Worm (Caenorhabditis elegans) whole organism, L1 larva: ENCODE data around the gene F58G1.2.

Source experiments
- C16A3.4 ChIP-seq: fragments of 150-350 bp; optimal IDR thresholded peaks from 2 replicates; lab custom pipeline; 2014; ENCODE audit warnings: missing biosample characterization, missing genetic modification characterization
- Y116A8C.19 ChIP-seq: sonication (generic microtip); optimal IDR thresholded peaks from 2 replicates; lab custom pipeline; 2016; ENCODE audit warnings: missing compliant biosample characterization, missing genetic modification characterization, borderline replicate concordance
- alr-1 ChIP-seq: fragments of 200-800 bp; sonication (Bioruptor generic); optimal IDR thresholded peaks from 2 replicates; lab custom pipeline; 2018; ENCODE audit warnings: borderline replicate concordance, mild to moderate bottlenecking, missing genetic modification characterization, missing compliant biosample characterization
- ces-1 ChIP-seq: fragments of 150-350 bp; optimal IDR thresholded peaks from 2 replicates; lab custom pipeline; 2014; ENCODE audit warnings: missing biosample characterization, missing genetic modification reagents, missing genetic modification characterization
- dpl-1 ChIP-seq, 3 experiments: fragments of 150-350 bp in 2 of 3; sonication (generic microtip) in 1 of 3; optimal IDR thresholded peaks; 2 replicates each; lab custom pipeline; 2014 to 2017; ENCODE audit warnings: missing biosample characterization in 3 of 3, missing genetic modification characterization in 3 of 3, missing genetic modification reagents in 3 of 3
- efl-1 ChIP-seq, 4 experiments: fragments of 150-350 bp; optimal IDR thresholded peaks in 3 of 4; peaks in 1 of 4; 1 replicate in 1 of 4; 2 replicates in 3 of 4; lab custom pipeline; 2014; ENCODE audit warnings: missing biosample characterization in 2 of 4, missing genetic modification characterization in 2 of 4, missing genetic modification reagents in 2 of 4
- egl-13 ChIP-seq: sonication (generic microtip); optimal IDR thresholded peaks from 2 replicates; lab custom pipeline; 2016; ENCODE audit warnings: missing genotype, missing genetic modification reagents, missing genetic modification characterization, missing compliant biosample characterization
- elt-2 ChIP-seq: sonication (generic microtip); optimal IDR thresholded peaks from 2 replicates; lab custom pipeline; 2016; ENCODE audit warnings: missing genetic modification characterization, mild to moderate bottlenecking, inconsistent platforms, missing compliant biosample characterization, missing genetic modification reagents
- elt-3 ChIP-seq, 6 experiments: fragments of 150-350 bp in 1 of 6; sonication (generic microtip); optimal IDR thresholded peaks; 2 replicates each; lab custom pipeline; 2017 to 2018; ENCODE audit warnings: missing biosample characterization in 6 of 6, missing genetic modification characterization in 6 of 6, inconsistent platforms in 1 of 6
- ets-5 ChIP-seq: fragments of 200-800 bp; sonication (Bioruptor generic); IDR thresholded peaks from 2 replicates; pipeline ENCODE4 v1.3.6; 2022; ENCODE audit warnings: missing genetic modification characterization, missing compliant biosample characterization
- fkh-10 ChIP-seq: sonication (generic microtip); optimal IDR thresholded peaks from 2 replicates; lab custom pipeline; 2017; ENCODE audit warnings: missing biosample characterization, missing genetic modification reagents, missing genetic modification characterization
- fos-1 ChIP-seq: fragments of 150-350 bp; optimal IDR thresholded peaks from 2 replicates; lab custom pipeline; 2014; ENCODE audit warnings: missing biosample characterization, missing genetic modification characterization
- hlh-17 ChIP-seq: fragments of 200-800 bp; sonication (Bioruptor generic); optimal IDR thresholded peaks from 2 replicates; lab custom pipeline; 2018; ENCODE audit warnings: missing genetic modification characterization, mild to moderate bottlenecking, missing compliant biosample characterization, moderate library complexity, borderline replicate concordance
- isw-1 ChIP-seq: fragments of 200-800 bp; sonication (Bioruptor generic); IDR thresholded peaks from 2 replicates; pipeline ENCODE4 v1.3.6; 2022; ENCODE audit warnings: missing genetic modification characterization, missing compliant biosample characterization
- jun-1 ChIP-seq: fragments of 150-350 bp; optimal IDR thresholded peaks from 2 replicates; lab custom pipeline; 2014; ENCODE audit warnings: missing biosample characterization, missing genetic modification reagents, missing genetic modification characterization
- lin-13 ChIP-seq: fragments of 150-350 bp; optimal IDR thresholded peaks from 2 replicates; lab custom pipeline; 2014; ENCODE audit warnings: missing biosample characterization, missing genetic modification reagents, missing genetic modification characterization
- lin-14 ChIP-seq: fragments of 200-800 bp; sonication (Bioruptor generic); optimal IDR thresholded peaks from 2 replicates; lab custom pipeline; 2018; ENCODE audit warnings: mild to moderate bottlenecking, missing genetic modification characterization, moderate library complexity, missing compliant biosample characterization
- lin-15B ChIP-seq: fragments of 150-350 bp; sonication (generic microtip); optimal IDR thresholded peaks from 3 replicates; lab custom pipeline; 2014; ENCODE audit warnings: missing biosample characterization, missing genetic modification characterization
- lin-35 ChIP-seq, 2 experiments: fragments of 150-350 bp; optimal IDR thresholded peaks; 2 replicates each; lab custom pipeline; 2014; ENCODE audit warnings: missing biosample characterization in 2 of 2, missing genetic modification characterization in 2 of 2, missing genetic modification reagents in 2 of 2
- lin-39 ChIP-seq: fragments of 150-350 bp; optimal IDR thresholded peaks from 2 replicates; lab custom pipeline; 2014; ENCODE audit warnings: missing biosample characterization, missing genetic modification reagents, missing genetic modification characterization
- lsy-2 ChIP-seq, 2 experiments: fragments of 150-350 bp; optimal IDR thresholded peaks; 2 replicates each; lab custom pipeline; 2014; ENCODE audit warnings: missing biosample characterization in 2 of 2, missing genetic modification characterization in 2 of 2
- mab-9 ChIP-seq: fragments of 200-800 bp; sonication (Bioruptor generic); IDR thresholded peaks from 2 replicates; pipeline ENCODE4 v1.3.6; 2022; ENCODE audit warnings: missing genetic modification reagents, missing genetic modification characterization, missing compliant biosample characterization
- mep-1 ChIP-seq: fragments of 150-350 bp; optimal IDR thresholded peaks from 2 replicates; lab custom pipeline; 2014; ENCODE audit warnings: missing biosample characterization, missing genetic modification characterization
- nhr-11 ChIP-seq: fragments of 150-350 bp; optimal IDR thresholded peaks from 2 replicates; lab custom pipeline; 2014; ENCODE audit warnings: missing biosample characterization, missing genetic modification characterization
- nhr-12 ChIP-seq: sonication (generic microtip); optimal IDR thresholded peaks from 2 replicates; lab custom pipeline; 2017; ENCODE audit warnings: missing biosample characterization, missing genetic modification characterization
- nhr-20 ChIP-seq: sonication (generic microtip); optimal IDR thresholded peaks from 2 replicates; lab custom pipeline; 2016; ENCODE audit warnings: mild to moderate bottlenecking, missing genetic modification characterization, missing compliant biosample characterization
- nhr-237 ChIP-seq: fragments of 150-350 bp; optimal IDR thresholded peaks from 2 replicates; lab custom pipeline; 2014; ENCODE audit warnings: missing biosample characterization, missing genetic modification characterization
- nhr-76 ChIP-seq: sonication (generic microtip); optimal IDR thresholded peaks from 2 replicates; lab custom pipeline; 2017; ENCODE audit warnings: missing biosample characterization, missing genetic modification characterization
- nhr-85 ChIP-seq: sonication (generic microtip); peaks from one replicate; lab custom pipeline; 2016; ENCODE audit warnings: missing genetic modification characterization, inconsistent platforms, missing compliant biosample characterization
- nhr-90 ChIP-seq: sonication (generic microtip); optimal IDR thresholded peaks from 2 replicates; lab custom pipeline; 2016; ENCODE audit warnings: mild to moderate bottlenecking, missing genetic modification characterization, missing compliant biosample characterization; ENCODE audit not compliant: poor library complexity
- pqm-1 ChIP-seq: sonication (generic microtip); optimal IDR thresholded peaks from 3 replicates; lab custom pipeline; 2017; ENCODE audit warnings: missing biosample characterization, missing genetic modification characterization
- rnt-1 ChIP-seq: sonication (generic microtip); optimal IDR thresholded peaks from 2 replicates; lab custom pipeline; 2016; ENCODE audit warnings: mild to moderate bottlenecking, missing genetic modification characterization, moderate library complexity, missing compliant biosample characterization
- skn-1 ChIP-seq: fragments of 150-350 bp; optimal IDR thresholded peaks from 2 replicates; lab custom pipeline; 2014; ENCODE audit warnings: missing biosample characterization, missing genetic modification characterization
- snu-23 ChIP-seq: sonication (generic microtip); optimal IDR thresholded peaks from 2 replicates; lab custom pipeline; 2016; ENCODE audit warnings: missing genetic modification characterization, missing compliant biosample characterization
- sox-4 ChIP-seq: sonication (generic microtip); optimal IDR thresholded peaks from 2 replicates; lab custom pipeline; 2016; ENCODE audit warnings: missing genetic modification characterization, missing compliant biosample characterization
- sptf-1 ChIP-seq: fragments of 150-350 bp; optimal IDR thresholded peaks from 2 replicates; lab custom pipeline; 2014; ENCODE audit warnings: missing biosample characterization, missing genetic modification characterization
- unc-86 ChIP-seq: sonication (generic microtip); optimal IDR thresholded peaks from 2 replicates; lab custom pipeline; 2016; ENCODE audit warnings: missing genetic modification characterization, missing compliant biosample characterization
- unc-98 ChIP-seq: fragments of 200-800 bp; sonication (Bioruptor generic); IDR thresholded peaks from 2 replicates; pipeline ENCODE4 v1.3.6; 2022; ENCODE audit warnings: missing genetic modification characterization, missing compliant biosample characterization
- ztf-4 ChIP-seq: fragments of 150-350 bp; optimal IDR thresholded peaks from 2 replicates; lab custom pipeline; 2014; ENCODE audit warnings: missing biosample characterization, missing genetic modification characterization

Gene F58G1.2

ce11 chrII:12918960-12919553 lies at the start of gene F58G1.2, which contains the start of gene wago-4:
TSS of gene F58G1.2 (minus strand) at chrII:12919010.
TSS of gene wago-4 (plus strand) at chrII:12919551.
- TF ChIP-seq ztf-4 (tag; lab: Kevin White, UChicago) (no peak), ces-1 (GFP tag; lab: Kevin White, UChicago) (no peak), skn-1 (peak; percentile 35), lin-35 (GFP tag; optimal IDR thresholded peaks at IDR 0.05; lab: Kevin White, UChicago) (peak; percentile 26 to 54), snu-23 (GFP tag; lab: Kevin White, UChicago) (no peak), mab-9 (GFP tag; lab: Robert Waterston, UW) (no peak), mep-1 (tag; lab: Kevin White, UChicago) (peak; percentile 8), fkh-10 (no peak), sptf-1 (tag; lab: Kevin White, UChicago) (no peak), efl-1 (optimal IDR thresholded peaks at IDR 0.05; lab: Kevin White, UChicago) (peak; percentile 56 to 58), efl-1 (GFP tag; optimal IDR thresholded peaks at IDR 0.05 in 1 of 2; lab: Kevin White, UChicago) (peak; percentile 71 to 91), rnt-1 (tag; lab: Kevin White, UChicago) (peak; percentile 10), C16A3.4 (tag; lab: Kevin White, UChicago) (no peak), jun-1 (tag; lab: Kevin White, UChicago) (no peak), egl-13 (tag; lab: Kevin White, UChicago) (no peak), nhr-90 (tag; lab: Kevin White, UChicago) (no peak), isw-1 (GFP tag; lab: Robert Waterston, UW) (0 out of 2 replicates have a peak, but pooled peaks have one; percentile 3), elt-3 (tag; optimal IDR thresholded peaks at IDR 0.05; lab: Kevin White, UChicago) (no peak), nhr-237 (tag; lab: Kevin White, UChicago) (no peak), elt-2 (tag; lab: Kevin White, UChicago) (no peak), nhr-76 (no peak), lin-13 (GFP tag; lab: Kevin White, UChicago) (peak; percentile 14), unc-86 (tag; lab: Kevin White, UChicago) (no peak), dpl-1 (GFP tag; optimal IDR thresholded peaks at IDR 0.05; lab: Kevin White, UChicago) (peak; percentile 23 to 70 (median 41)), nhr-11 (tag; lab: Kevin White, UChicago) (no peak), unc-98 (no peak), lsy-2 (tag; optimal IDR thresholded peaks at IDR 0.05; lab: Kevin White, UChicago) (peak in 1 of 2 experiments; percentile 94), nhr-12 (tag; lab: Kevin White, UChicago) (no peak), nhr-20 (tag; lab: Kevin White, UChicago) (no peak), lin-39 (tag; lab: Kevin White, UChicago) (no peak), nhr-85 (peak; percentile 68), sox-4 (tag; lab: Kevin White, UChicago) (no peak), lin-15B (no peak), hlh-17 (GFP tag; lab: Kevin White, UChicago) (no peak)

- TF ChIP-seq lin-14 (GFP tag; lab: Kevin White, UChicago), result no peak
- TF ChIP-seq fos-1 (tag; lab: Kevin White, UChicago), result no peak
- TF ChIP-seq pqm-1, result no peak
- TF ChIP-seq Y116A8C.19 (tag; lab: Kevin White, UChicago), result no peak
- no peak for TF ChIP-seq ets-5 (GFP tag; lab: Robert Waterston, UW)
- no peak for TF ChIP-seq alr-1 (tag; lab: Kevin White, UChicago)
- TF ChIP-seq egl-13 (tag; lab: Kevin White, UChicago), result no peak
Observed at ce11 chrII:12968448-12968969, 49.7 kb upstream of the F58G1.2 start.
